Worm (Caenorhabditis elegans) whole organism, L4 larva: ENCODE results near the gene R02D5.7.

ENCODE experiments used
- ama-1 ChIP-seq: fragments of 150-350 bp; optimal IDR thresholded peaks from 2 replicates; lab custom pipeline; 2014; ENCODE audit warnings: inconsistent platforms, mixed read lengths
- dmd-9 ChIP-seq: fragments of 200-800 bp; sonication (Bioruptor generic); IDR thresholded peaks from 2 replicates; pipeline ENCODE4 v1.3.6; 2022; ENCODE audit warnings: missing genetic modification reagents, missing genetic modification characterization, missing compliant biosample characterization
- lin-38 ChIP-seq: fragments of 200-800 bp; sonication (Bioruptor generic); IDR thresholded peaks from 2 replicates; pipeline ENCODE4 v1.3.6; 2022; ENCODE audit warnings: missing genetic modification reagents, missing genetic modification characterization, missing compliant biosample characterization
- lsy-2 ChIP-seq, 2 experiments: fragments of 150-350 bp in 1 of 2; sonication (generic microtip) in 1 of 2; optimal IDR thresholded peaks; 2 replicates each; lab custom pipeline; 2014 to 2017; ENCODE audit warnings: missing biosample characterization in 2 of 2, missing genetic modification characterization in 2 of 2
- nhr-237 ChIP-seq: sonication (generic microtip); optimal IDR thresholded peaks from 2 replicates; lab custom pipeline; 2017; ENCODE audit warnings: missing biosample characterization, missing genetic modification characterization
- unc-130 ChIP-seq: sonication (generic microtip); optimal IDR thresholded peaks from 2 replicates; lab custom pipeline; 2016; ENCODE audit warnings: missing genetic modification reagents, missing genetic modification characterization, missing compliant biosample characterization

DNA sequence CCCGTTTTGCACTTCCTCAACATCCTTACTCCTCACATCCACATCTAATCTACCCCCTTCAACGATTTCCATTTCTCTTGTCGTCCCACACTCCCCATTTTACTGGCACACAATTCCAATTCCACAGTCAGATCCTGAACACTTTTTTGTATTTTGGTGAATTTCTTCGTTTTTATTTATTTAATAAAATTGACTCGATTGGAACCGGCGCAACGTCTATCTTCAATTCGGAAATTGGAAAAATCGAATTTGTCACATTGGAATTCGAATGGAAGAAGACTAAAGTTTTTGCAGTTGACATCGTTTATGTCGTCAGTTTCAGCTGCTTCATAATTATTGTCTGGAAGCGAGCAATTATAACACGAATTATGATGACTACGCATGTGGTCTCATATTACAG, 45.9 kb upstream of the R02D5.7 start:
- no peak for TF ChIP-seq ama-1 (lab: Kevin White, UChicago)
- TF ChIP-seq lsy-2 (tag; optimal IDR thresholded peaks at IDR 0.05; lab: Kevin White, UChicago) = no peak
- TF ChIP-seq lin-38 (GFP tag; lab: Robert Waterston, UW) = no peak
- no peak for TF ChIP-seq unc-130 (GFP tag; lab: Kevin White, UChicago)
- no peak for TF ChIP-seq nhr-237 (tag; lab: Kevin White, UChicago)
- no peak for TF ChIP-seq dmd-9 (GFP tag; lab: Robert Waterston, UW)
